Worm (Caenorhabditis elegans) whole organism, L3 larva: ENCODE data around the gene tmem-135.

ENCODE experiments used
- ama-1 ChIP-seq: fragments of 150-350 bp; optimal IDR thresholded peaks from 2 replicates; lab custom pipeline; 2018
- elt-1 ChIP-seq: fragments of 150-350 bp; optimal IDR thresholded peaks from 2 replicates; lab custom pipeline; 2014; ENCODE audit warnings: missing biosample characterization, missing genetic modification characterization
- fkh-10 ChIP-seq: sonication (generic microtip); optimal IDR thresholded peaks from 2 replicates; lab custom pipeline; 2017; ENCODE audit warnings: missing biosample characterization, missing genetic modification reagents, missing genetic modification characterization
- lin-15B ChIP-seq: fragments of 150-350 bp; optimal IDR thresholded peaks from 2 replicates; lab custom pipeline; 2014; ENCODE audit warnings: missing biosample characterization, missing genetic modification characterization
- lin-39 ChIP-seq: fragments of 150-350 bp; optimal IDR thresholded peaks from 2 replicates; lab custom pipeline; 2018; ENCODE audit warnings: missing biosample characterization, missing genetic modification reagents, missing genetic modification characterization
- nfya-1 ChIP-seq: sonication (generic microtip); optimal IDR thresholded peaks from 2 replicates; lab custom pipeline; 2017; ENCODE audit warnings: missing genetic modification characterization, mild to moderate bottlenecking, missing compliant biosample characterization, antibody characterized with exemption, moderate library complexity; ENCODE audit not compliant: insufficient read depth
- nhr-12 ChIP-seq: fragments of 150-350 bp; optimal IDR thresholded peaks from 2 replicates; lab custom pipeline; 2014; ENCODE audit warnings: missing biosample characterization, missing genetic modification characterization
- nhr-23 ChIP-seq: fragments of 150-350 bp; optimal IDR thresholded peaks from 2 replicates; lab custom pipeline; 2014; ENCODE audit warnings: missing biosample characterization, missing genetic modification reagents, missing genetic modification characterization
- nhr-25 ChIP-seq: sonication (generic microtip); optimal IDR thresholded peaks from 2 replicates; lab custom pipeline; 2017; ENCODE audit warnings: missing biosample characterization, missing genetic modification characterization
- nhr-76 ChIP-seq: fragments of 150-350 bp; sonication (generic microtip); optimal IDR thresholded peaks from 5 replicates; lab custom pipeline; 2014; ENCODE audit warnings: missing biosample characterization, missing genetic modification characterization
- pqm-1 ChIP-seq: fragments of 150-350 bp; optimal IDR thresholded peaks from 2 replicates; lab custom pipeline; 2017; ENCODE audit warnings: missing biosample characterization, missing genetic modification characterization, inconsistent platforms
- snpc-4 ChIP-seq: fragments of 150-350 bp; optimal IDR thresholded peaks from 2 replicates; lab custom pipeline; 2014; ENCODE audit warnings: missing biosample characterization, missing genetic modification characterization
- unc-62 ChIP-seq: fragments of 150-350 bp; sonication (generic microtip); optimal IDR thresholded peaks from 4 replicates; lab custom pipeline; 2014; ENCODE audit warnings: missing biosample characterization, missing genetic modification reagents, missing genetic modification characterization
- zag-1 ChIP-seq: fragments of 150-350 bp; optimal IDR thresholded peaks from 2 replicates; lab custom pipeline; 2014; ENCODE audit warnings: missing biosample characterization, missing genetic modification characterization

- TF ChIP-seq nhr-25 (tag; lab: Kevin White, UChicago) = no peak
- TF ChIP-seq zag-1 (tag; lab: Kevin White, UChicago) = no peak
- no peak for TF ChIP-seq snpc-4 (tag; lab: Kevin White, UChicago)
- TF ChIP-seq nhr-76 (tag; lab: Kevin White, UChicago) = no peak
- TF ChIP-seq lin-15B (tag; lab: Kevin White, UChicago) = no peak
- no peak for TF ChIP-seq lin-39 (tag; lab: Kevin White, UChicago)
- no peak for TF ChIP-seq ama-1 (lab: Kevin White, UChicago)
- TF ChIP-seq fkh-10 (GFP tag; lab: Kevin White, UChicago) = no peak
- TF ChIP-seq nhr-12 = no peak
- TF ChIP-seq pqm-1 (tag; lab: Kevin White, UChicago) = no peak
- TF ChIP-seq nhr-23 = no peak
- peak; percentile 39 for TF ChIP-seq elt-1
- TF ChIP-seq nfya-1 = no peak
- no peak for TF ChIP-seq unc-62 (GFP tag; lab: Kevin White, UChicago)
Observed at ce11 chrX:4705666-4706065, 32.2 kb downstream of the tmem-135 start.
